Fruit fly (Drosophila melanogaster): ENCODE data around the gene CG4239.

CG4239 gene

dm6 chrX:16414451-16415368, 29.6 kb downstream of the CG4239 start, which contains the start of gene Traf-like (continued):
- TF ChIP-seq sd (tag; optimal IDR thresholded peaks at IDR 0.05) (peak; percentile 96), scrt (GFP tag; optimal IDR thresholded peaks at IDR 0.05) (no peak), so (GFP tag; IDR thresholded peaks at IDR 0.05) (0 out of 3 replicates have a peak, but pooled peaks have one; percentile 36), dysf (GFP tag; IDR thresholded peaks at IDR 0.05) (0 out of 3 replicates have a peak, but pooled peaks have one; percentile 17), CG15011 (GFP tag; optimal IDR thresholded peaks at IDR 0.05) (no peak), Awh (GFP tag; IDR thresholded peaks at IDR 0.05) (0 out of 2 replicates have a peak, but pooled peaks have one; percentile 22), Pdp1 (GFP tag; optimal IDR thresholded peaks at IDR 0.05) (no peak), Hr51 (GFP tag; optimal IDR thresholded peaks at IDR 0.05) (peak in 1 of 2 experiments; percentile 41), CoRest (tag; optimal IDR thresholded peaks at IDR 0.05) (peak; percentile 4), CG10979 (tag; optimal IDR thresholded peaks at IDR 0.05) (peak; percentile 10), Sox100B (GFP tag; optimal IDR thresholded peaks at IDR 0.05) (peak; percentile 2), stc (GFP tag; IDR thresholded peaks at IDR 0.05) (0 out of 2 replicates have a peak, but pooled peaks have one; percentile 28), Xrp1 (GFP tag; IDR thresholded peaks at IDR 0.05) (peak; percentile 32; the same call in 1 of the 2 replicates), Blimp-1 (GFP tag; optimal IDR thresholded peaks at IDR 0.05) (no peak), Hey (tag; optimal IDR thresholded peaks at IDR 0.05) (peak; percentile 23), Vsx1 (GFP tag; optimal IDR thresholded peaks at IDR 0.05) (no peak), ftz-f1 (GFP tag; optimal IDR thresholded peaks at IDR 0.05) (no peak), CG15601 (tag; optimal IDR thresholded peaks at IDR 0.05) (peak; percentile 13), CG17328 (GFP tag; IDR thresholded peaks at IDR 0.05) (peak; percentile 11; the same call in 1 of the 2 replicates), sug (tag; optimal IDR thresholded peaks at IDR 0.05) (peak; percentile 49), ci (GFP tag; IDR thresholded peaks at IDR 0.05) (peak; percentile 58; the same call in 2 of the 3 replicates), CG12391 (tag; optimal IDR thresholded peaks at IDR 0.05) (peak; percentile 38), al (GFP tag; IDR thresholded peaks at IDR 0.05) (no peak), H2.0 (GFP tag; IDR thresholded peaks at IDR 0.05) (no peak), CG12942 (GFP tag; optimal IDR thresholded peaks at IDR 0.05) (no peak)

- TF ChIP-seq CG4360 (GFP tag; IDR thresholded peaks at IDR 0.05): no peak
- TF ChIP-seq HLHmδ (GFP tag; optimal IDR thresholded peaks at IDR 0.05): no peak
- peak in 1 of 2 experiments; percentile 28 for TF ChIP-seq Pdp1 (GFP tag; optimal IDR thresholded peaks at IDR 0.05)
- no peak for TF ChIP-seq phol (tag; optimal IDR thresholded peaks at IDR 0.05)
- no peak for TF ChIP-seq CG9437 (GFP tag; optimal IDR thresholded peaks at IDR 0.05)
- no peak for TF ChIP-seq seq (GFP tag; IDR thresholded peaks at IDR 0.05)
- peak; percentile 12 for TF ChIP-seq CG3281 (GFP tag; optimal IDR thresholded peaks at IDR 0.05)
- no peak for TF ChIP-seq ci (GFP tag; IDR thresholded peaks at IDR 0.05)
- TF ChIP-seq CG34224 (GFP tag; IDR thresholded peaks at IDR 0.05; ENCODE audit: partially characterized antibody): no peak
- TF ChIP-seq sens (GFP tag): peak; percentile 76
- TF ChIP-seq fu2 (GFP tag; optimal IDR thresholded peaks at IDR 0.05): no peak
- peak; percentile 51 for TF ChIP-seq CG12071 (GFP tag; optimal IDR thresholded peaks at IDR 0.05)
- peak; percentile 34 for TF ChIP-seq ATbp (GFP tag; optimal IDR thresholded peaks at IDR 0.05)
- TF ChIP-seq CG4424 (GFP tag; optimal IDR thresholded peaks at IDR 0.05): no peak
- peak; percentile 11 for TF ChIP-seq CG1603 (tag; optimal IDR thresholded peaks at IDR 0.05)
- TF ChIP-seq grn (GFP tag; optimal IDR thresholded peaks at IDR 0.05): no peak
- peak; percentile 8 for TF ChIP-seq CG31365 (tag; optimal IDR thresholded peaks at IDR 0.05)
- TF ChIP-seq CG1647 (GFP tag; optimal IDR thresholded peaks at IDR 0.05): no peak
- TF ChIP-seq CG16813 (GFP tag; IDR thresholded peaks at IDR 0.05; ENCODE audit: partially characterized antibody): no peak
- no peak for TF ChIP-seq Doc2 (GFP tag; IDR thresholded peaks at IDR 0.05)
- no peak for TF ChIP-seq caup (GFP tag; optimal IDR thresholded peaks at IDR 0.05; ENCODE audit: severe bottlenecking)
- no peak for TF ChIP-seq Hsf (GFP tag; optimal IDR thresholded peaks at IDR 0.05)
- TF ChIP-seq CG12769 (tag; optimal IDR thresholded peaks at IDR 0.05): peak; percentile 23
- no peak for TF ChIP-seq CG8290 (GFP tag; optimal IDR thresholded peaks at IDR 0.05)
- TF ChIP-seq CG8290 (tag; optimal IDR thresholded peaks at IDR 0.05): peak in 1 of 2 experiments; percentile 54
These were observed 35.0 kb downstream of the CG4239 start for dm6 chrX:16420048-16420447.

Data from whole organism, embryonic.